Worm (Caenorhabditis elegans) whole organism, young adult: ENCODE results near the gene acp-5.

ENCODE experiments used
- Y53G8AR.9 ChIP-seq: fragments of 200-800 bp; sonication (Bioruptor generic); conservative IDR thresholded peaks from 2 replicates; pipeline ENCODE4 v1.3.6; 2022; ENCODE audit warnings: missing genetic modification reagents, missing genetic modification characterization, missing compliant biosample characterization
- atf-7 ChIP-seq: sonication (generic microtip); optimal IDR thresholded peaks from 2 replicates; lab custom pipeline; 2017; ENCODE audit warnings: mild to moderate bottlenecking, missing genetic modification characterization, missing compliant biosample characterization
- ceh-27 ChIP-seq: fragments of 200-800 bp; sonication (Bioruptor generic); optimal IDR thresholded peaks from 2 replicates; lab custom pipeline; 2018; ENCODE audit warnings: mild to moderate bottlenecking, missing genetic modification characterization, moderate library complexity, missing compliant biosample characterization
- ztf-18 ChIP-seq: sonication (generic microtip); optimal IDR thresholded peaks from 2 replicates; lab custom pipeline; 2016; ENCODE audit warnings: missing genotype, mild to moderate bottlenecking, missing genetic modification characterization, missing compliant biosample characterization

ce11 chrX:5805872-5806472 lies 23.3 kb upstream of the acp-5 start, which contains the start of gene F13D11.3:
- TF ChIP-seq ztf-18 (no peak), Y53G8AR.9 (GFP tag; lab: Robert Waterston, UW) (no peak), atf-7 (no peak), ceh-27 (GFP tag; lab: Kevin White, UChicago) (no peak)
